Worm (Caenorhabditis elegans): ENCODE results near the gene fax-1.
A peak's percentile ranks its signal among the peaks of the same experiment; 100 is the strongest.

fax-1 gene

DNA sequence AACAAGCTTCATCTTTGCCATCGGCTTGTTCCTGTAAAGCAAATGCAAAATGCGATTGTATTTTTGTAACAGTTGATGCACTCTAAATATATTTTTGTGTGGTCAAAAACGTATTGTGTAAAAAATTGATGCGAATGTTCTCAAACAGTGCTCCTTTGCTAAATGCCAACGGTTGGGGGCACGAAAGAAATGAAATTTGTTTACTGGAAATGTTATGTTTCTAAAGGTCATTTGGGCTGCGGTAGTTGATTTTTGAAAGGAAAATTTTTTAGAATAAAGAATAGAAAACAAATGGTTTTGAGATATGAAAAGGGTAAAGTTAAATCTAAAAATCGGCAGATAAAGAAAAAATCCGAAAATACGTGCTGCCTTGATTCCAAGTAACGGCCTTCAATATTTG is 28.7 kb downstream of the fax-1 start, which contains the start of gene C15C7.6:
Gene C15C7.6, minus strand, starts transcription at position 101 of the 400 bp plus-strand sequence.
- TF ChIP-seq fkh-4 (tag; optimal IDR thresholded peaks at IDR 0.05; ENCODE audit: borderline replicate concordance): no peak
- no peak for TF ChIP-seq ceh-63 (GFP tag; optimal IDR thresholded peaks at IDR 0.05)
- no peak for TF ChIP-seq elt-3 (tag; optimal IDR thresholded peaks at IDR 0.05)
- no peak for TF ChIP-seq nhr-12 (tag; optimal IDR thresholded peaks at IDR 0.05)
- TF ChIP-seq dpl-1 (GFP tag; optimal IDR thresholded peaks at IDR 0.05): no peak
- no peak for TF ChIP-seq nhr-84 (tag; optimal IDR thresholded peaks at IDR 0.05)
- no peak for TF ChIP-seq ceh-88 (GFP tag; IDR thresholded peaks at IDR 0.05)
- TF ChIP-seq lsy-2 (tag; optimal IDR thresholded peaks at IDR 0.05): no peak
- TF ChIP-seq Y116A8C.19 (tag; optimal IDR thresholded peaks at IDR 0.05; ENCODE audit: borderline replicate concordance): no peak
- no peak for TF ChIP-seq ces-1 (GFP tag; optimal IDR thresholded peaks at IDR 0.05)
- TF ChIP-seq nhr-76 (tag; optimal IDR thresholded peaks at IDR 0.05): no peak
- no peak for TF ChIP-seq snpc-4 (tag; optimal IDR thresholded peaks at IDR 0.05)
- no peak for TF ChIP-seq swsn-7 (tag; optimal IDR thresholded peaks at IDR 0.05)
- TF ChIP-seq ceh-8 (GFP tag; optimal IDR thresholded peaks at IDR 0.05): no peak
- no peak for TF ChIP-seq efl-3 (GFP tag; optimal IDR thresholded peaks at IDR 0.05)
- no peak for TF ChIP-seq unc-130 (tag; optimal IDR thresholded peaks at IDR 0.05)
- no peak for TF ChIP-seq sox-4 (tag; optimal IDR thresholded peaks at IDR 0.05)
- no peak for TF ChIP-seq mef-2 (tag; optimal IDR thresholded peaks at IDR 0.05)

ce11 chrX:3165569-3165968 is 33.6 kb downstream of the fax-1 start, which contains the start of gene pfut-1:
TSS of gene pfut-1 (plus strand) at chrX:3165826.
- TF ChIP-seq unc-62 (GFP tag; optimal IDR thresholded peaks at IDR 0.05): no peak
- TF ChIP-seq elt-2 (tag; optimal IDR thresholded peaks at IDR 0.05): peak; percentile 23
- no peak for TF ChIP-seq hpl-2 (GFP tag; optimal IDR thresholded peaks at IDR 0.05)
- no peak for TF ChIP-seq fos-1 (tag; optimal IDR thresholded peaks at IDR 0.05)
- TF ChIP-seq ceh-82 (tag; optimal IDR thresholded peaks at IDR 0.05): no peak

DNA sequence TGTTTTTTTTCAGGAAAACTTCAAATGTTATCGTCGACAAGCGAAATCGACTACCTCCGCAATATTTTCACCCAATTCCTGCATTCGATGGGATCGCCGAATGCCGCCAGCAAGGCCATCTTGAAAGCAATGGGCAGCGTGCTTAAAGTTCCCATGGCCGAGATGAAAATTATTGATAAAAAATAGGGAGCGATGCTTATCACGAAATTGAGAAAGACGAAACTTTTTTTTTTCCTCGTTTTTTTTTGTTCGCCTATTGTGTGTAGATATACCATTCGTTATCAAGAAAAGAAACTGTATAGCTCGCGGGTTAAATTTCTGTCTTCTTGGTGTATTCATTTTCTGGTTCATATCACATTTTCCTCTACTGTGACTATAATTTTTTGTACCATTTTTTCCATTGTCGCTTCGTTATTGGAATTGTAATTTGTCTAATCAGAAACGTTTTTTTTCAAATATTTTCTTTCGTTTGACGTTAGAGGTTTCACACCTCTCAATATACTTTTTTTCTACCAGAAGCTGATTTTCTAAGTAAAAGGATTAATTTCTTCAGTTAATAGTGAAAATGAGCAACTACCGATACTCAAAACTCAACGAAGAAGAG is 35.1 kb downstream of the fax-1 start, which contains the start of gene syx-6:
Gene syx-6, plus strand, starts transcription at position 554 of the 604 bp plus-strand sequence.
- no peak for TF ChIP-seq tbx-2 (tag; optimal IDR thresholded peaks at IDR 0.05)
- TF ChIP-seq lir-3 (tag; optimal IDR thresholded peaks at IDR 0.05; ENCODE audit: poor library complexity): no peak
- no peak for TF ChIP-seq zip-4 (GFP tag; optimal IDR thresholded peaks at IDR 0.05)
- TF ChIP-seq elt-2 (tag; optimal IDR thresholded peaks at IDR 0.05): peak; percentile 50
- peak; percentile 8 for TF ChIP-seq lin-14 (GFP tag; optimal IDR thresholded peaks at IDR 0.05)
- TF ChIP-seq ceh-8 (GFP tag; optimal IDR thresholded peaks at IDR 0.05): no peak
- no peak for TF ChIP-seq vab-15 (tag; optimal IDR thresholded peaks at IDR 0.05)
- TF ChIP-seq ceh-90 (tag; optimal IDR thresholded peaks at IDR 0.05): no peak

- TF ChIP-seq zip-4 (GFP tag; optimal IDR thresholded peaks at IDR 0.05) (no peak), mep-1 (tag; optimal IDR thresholded peaks at IDR 0.05) (peak; percentile 10), hlh-17 (GFP tag; optimal IDR thresholded peaks at IDR 0.05; ENCODE audit: borderline replicate concordance) (no peak), unc-98 (GFP tag; IDR thresholded peaks at IDR 0.05) (no peak), nhr-84 (tag; optimal IDR thresholded peaks at IDR 0.05) (no peak), grh-1 (GFP tag; IDR thresholded peaks at IDR 0.05) (peak; percentile 90), lir-3 (tag; optimal IDR thresholded peaks at IDR 0.05; ENCODE audit: poor library complexity) (no peak), swsn-7 (tag; optimal IDR thresholded peaks at IDR 0.05) (peak; percentile 46), ces-1 (GFP tag; optimal IDR thresholded peaks at IDR 0.05) (no peak), fkh-8 (tag; optimal IDR thresholded peaks at IDR 0.05) (peak; percentile 19), zag-1 (tag; optimal IDR thresholded peaks at IDR 0.05) (no peak), nhr-12 (tag; optimal IDR thresholded peaks at IDR 0.05) (no peak), snu-23 (GFP tag; optimal IDR thresholded peaks at IDR 0.05) (peak; percentile 55), vab-15 (tag; optimal IDR thresholded peaks at IDR 0.05) (no peak), nhr-19 (GFP tag; conservative IDR thresholded peaks at IDR 0.05) (peak; percentile 42; the same call in 1 of the 2 replicates), lin-39 (tag; optimal IDR thresholded peaks at IDR 0.05) (no peak), egl-27 (tag; optimal IDR thresholded peaks at IDR 0.05) (no peak), ztf-11 (tag; optimal IDR thresholded peaks at IDR 0.05) (no peak), aha-1 (tag; optimal IDR thresholded peaks at IDR 0.05) (no peak), irx-1 (tag; optimal IDR thresholded peaks at IDR 0.05) (peak; percentile 3), mef-2 (tag; optimal IDR thresholded peaks at IDR 0.05) (no peak), unc-86 (tag; optimal IDR thresholded peaks at IDR 0.05) (peak; percentile 16), jun-1 (tag; optimal IDR thresholded peaks at IDR 0.05) (no peak), sptf-1 (tag; optimal IDR thresholded peaks at IDR 0.05) (no peak), nhr-20 (tag; optimal IDR thresholded peaks at IDR 0.05) (peak; percentile 59)
Observed at ce11 chrX:3159542-3159941, 39.6 kb downstream of the fax-1 start, which contains the start of gene gcc-1. TSS of gene gcc-1 (plus strand) at chrX:3159940.
